Worm (Caenorhabditis elegans) whole organism, L4/young adult: ENCODE results near the gene T10D4.6.

ENCODE experiments used
- W03F9.2 ChIP-seq: fragments of 150-350 bp; optimal IDR thresholded peaks from 2 replicates; lab custom pipeline; 2014; ENCODE audit warnings: missing biosample characterization, missing genetic modification characterization
- dao-5 ChIP-seq: sonication (generic microtip); optimal IDR thresholded peaks from 2 replicates; lab custom pipeline; 2016; ENCODE audit warnings: missing genotype, missing genetic modification characterization, moderate library complexity, missing compliant biosample characterization
- him-1 ChIP-seq: sonication (generic microtip); optimal IDR thresholded peaks from 2 replicates; lab custom pipeline; 2016; ENCODE audit warnings: missing genotype, missing genetic modification reagents, missing genetic modification characterization, missing compliant biosample characterization

- TF ChIP-seq dao-5 (tag; lab: Kevin White, UChicago) = no peak
- TF ChIP-seq him-1 (tag; lab: Kevin White, UChicago) = no peak
- TF ChIP-seq W03F9.2 (tag; lab: Kevin White, UChicago) = no peak
Measured at ce11 chrII:3154383-3154782, 35.3 kb downstream of the T10D4.6 start, which contains the start of gene sri-32.
